Worm (Caenorhabditis elegans) whole organism, late embryonic: Measurements from ENCODE around the gene tag-241.

Experiments used
- F13H6.1 ChIP-seq: sonication (generic microtip); optimal IDR thresholded peaks from 2 replicates; lab custom pipeline; 2016; ENCODE audit warnings: missing genetic modification characterization, missing compliant biosample characterization
- K02D7.2 ChIP-seq: sonication (generic microtip); optimal IDR thresholded peaks from 2 replicates; lab custom pipeline; 2017; ENCODE audit warnings: mild to moderate bottlenecking, missing genetic modification characterization, missing compliant biosample characterization
- ahr-1 ChIP-seq: sonication (generic microtip); optimal IDR thresholded peaks from 2 replicates; lab custom pipeline; 2016; ENCODE audit warnings: missing genetic modification characterization, missing compliant biosample characterization
- ama-1 ChIP-seq: fragments of 150-350 bp; optimal IDR thresholded peaks from 2 replicates; lab custom pipeline; 2014
- ceh-9 ChIP-seq: sonication (generic microtip); optimal IDR thresholded peaks from 2 replicates; lab custom pipeline; 2016; ENCODE audit warnings: mild to moderate bottlenecking, missing genetic modification characterization, inconsistent platforms, missing compliant biosample characterization
- fax-1 ChIP-seq: sonication (generic microtip); optimal IDR thresholded peaks from 2 replicates; lab custom pipeline; 2016; ENCODE audit warnings: missing genotype, missing genetic modification characterization, missing compliant biosample characterization
- fkh-10 ChIP-seq: fragments of 150-350 bp; optimal IDR thresholded peaks from 2 replicates; lab custom pipeline; 2014; ENCODE audit warnings: missing biosample characterization, missing genetic modification reagents, missing genetic modification characterization
- hlh-6 ChIP-seq: sonication (generic microtip); optimal IDR thresholded peaks from 2 replicates; lab custom pipeline; 2016; ENCODE audit warnings: missing genotype, missing genetic modification characterization, missing compliant biosample characterization
- madf-2 ChIP-seq: sonication (generic microtip); optimal IDR thresholded peaks from 2 replicates; lab custom pipeline; 2017; ENCODE audit warnings: missing genetic modification characterization, missing compliant biosample characterization
- pha-2 ChIP-seq: sonication (generic microtip); optimal IDR thresholded peaks from 2 replicates; lab custom pipeline; 2017; ENCODE audit warnings: mild to moderate bottlenecking, missing genetic modification characterization, missing compliant biosample characterization
- pha-4 ChIP-seq: fragments of 150-350 bp; optimal IDR thresholded peaks from 2 replicates; lab custom pipeline; 2018; ENCODE audit warnings: missing biosample characterization, missing genetic modification reagents, missing genetic modification characterization
- pqm-1 ChIP-seq: sonication (generic microtip); optimal IDR thresholded peaks from 2 replicates; lab custom pipeline; 2016; ENCODE audit warnings: missing genetic modification characterization, missing compliant biosample characterization
- unc-55 ChIP-seq: sonication (generic microtip); optimal IDR thresholded peaks from 2 replicates; lab custom pipeline; 2017; ENCODE audit warnings: missing biosample characterization, missing genetic modification reagents, missing genetic modification characterization

- no peak for TF ChIP-seq ahr-1 (tag; lab: Kevin White, UChicago)
- no peak for TF ChIP-seq ceh-9 (tag; lab: Kevin White, UChicago)
- TF ChIP-seq hlh-6 (tag; lab: Kevin White, UChicago), result no peak
- TF ChIP-seq fax-1 (tag; lab: Kevin White, UChicago), result no peak
- no peak for TF ChIP-seq pha-2 (tag; lab: Kevin White, UChicago)
- no peak for TF ChIP-seq ama-1 (lab: Kevin White, UChicago)
- TF ChIP-seq fkh-10 (GFP tag; lab: Kevin White, UChicago), result no peak
- TF ChIP-seq madf-2 (tag; lab: Kevin White, UChicago), result no peak
- no peak for TF ChIP-seq F13H6.1 (tag; lab: Kevin White, UChicago)
- no peak for TF ChIP-seq unc-55
- TF ChIP-seq pha-4, result no peak
- TF ChIP-seq pqm-1 (tag; lab: Kevin White, UChicago), result no peak
- no peak for TF ChIP-seq K02D7.2 (tag; lab: Kevin White, UChicago)
These were observed 48.4 kb downstream of the tag-241 start for ce11 chrX:11872210-11872609.
